Worm (Caenorhabditis elegans) whole organism, midembryonic: ENCODE data around the gene T14B4.1.

Experiments
- T22C8.4 ChIP-seq: fragments of 200-800 bp; sonication (Bioruptor generic); IDR thresholded peaks from 2 replicates; pipeline ENCODE4 v1.3.6; 2022; ENCODE audit warnings: missing genetic modification characterization, missing compliant biosample characterization
- cog-1 ChIP-seq: sonication (generic microtip); optimal IDR thresholded peaks from 2 replicates; lab custom pipeline; 2016; ENCODE audit warnings: missing genetic modification characterization, missing compliant biosample characterization
- flt-1 ChIP-seq: fragments of 200-800 bp; sonication (Bioruptor generic); IDR thresholded peaks from 2 replicates; pipeline ENCODE4 v1.3.6; 2022; ENCODE audit warnings: missing genetic modification characterization, missing compliant biosample characterization
- klf-2 ChIP-seq: fragments of 200-800 bp; sonication (Bioruptor generic); conservative IDR thresholded peaks from 2 replicates; pipeline ENCODE4 v1.3.6; 2022; ENCODE audit warnings: missing genetic modification reagents, missing genetic modification characterization, missing compliant biosample characterization
- med-1 ChIP-seq: sonication (generic microtip); optimal IDR thresholded peaks from 2 replicates; lab custom pipeline; 2017; ENCODE audit warnings: missing genetic modification characterization, mild to moderate bottlenecking, missing compliant biosample characterization, antibody characterized with exemption, missing genetic modification reagents; ENCODE audit not compliant: insufficient read depth
- ref-1 ChIP-seq: fragments of 200-800 bp; sonication (Bioruptor generic); conservative IDR thresholded peaks from 2 replicates; pipeline ENCODE4 v1.3.6; 2022; ENCODE audit warnings: missing genetic modification reagents, missing genetic modification characterization, missing compliant biosample characterization
- tab-1 ChIP-seq: fragments of 200-800 bp; sonication (Bioruptor generic); IDR thresholded peaks from 2 replicates; pipeline ENCODE4 v1.3.6; 2022; ENCODE audit warnings: missing genetic modification characterization, missing compliant biosample characterization
- ztf-23 ChIP-seq: fragments of 200-800 bp; sonication (Bioruptor generic); IDR thresholded peaks from 2 replicates; pipeline ENCODE4 v1.3.6; 2022; ENCODE audit warnings: missing genetic modification reagents, missing genetic modification characterization, missing compliant biosample characterization
- ztf-29 ChIP-seq: fragments of 200-800 bp; sonication (Bioruptor generic); IDR thresholded peaks from 2 replicates; pipeline ENCODE4 v1.3.6; 2022; ENCODE audit warnings: missing genetic modification reagents, missing genetic modification characterization, missing compliant biosample characterization

DNA sequence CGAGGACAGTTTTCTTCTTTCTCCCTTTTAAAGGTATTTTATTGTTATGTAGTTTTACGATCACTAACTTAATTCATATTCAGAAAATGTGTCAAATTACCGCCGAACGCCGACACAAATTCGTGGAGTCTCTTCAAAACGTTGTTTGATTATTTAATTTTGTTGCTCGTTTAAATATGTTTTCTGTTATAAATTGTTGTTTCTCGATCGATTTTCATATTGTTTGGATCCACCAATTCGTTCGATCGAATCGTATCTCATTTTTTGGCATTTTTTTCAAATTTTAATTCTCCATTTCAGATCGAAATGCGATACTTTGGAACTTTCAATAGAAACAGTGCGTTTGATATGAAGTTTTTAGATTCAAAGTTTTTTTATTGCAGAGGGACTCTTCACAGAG is 5.9 kb downstream of the T14B4.1 start, which contains the start of gene F41G3.6:
- TF ChIP-seq ztf-23 (GFP tag; lab: Robert Waterston, UW) (no peak), T22C8.4 (GFP tag; lab: Robert Waterston, UW) (no peak), cog-1 (tag; lab: Kevin White, UChicago) (no peak), ztf-29 (GFP tag; lab: Robert Waterston, UW) (no peak), tab-1 (GFP tag; lab: Robert Waterston, UW) (no peak), klf-2 (no peak), med-1 (GFP tag; lab: Kevin White, UChicago) (no peak), ref-1 (GFP tag; lab: Robert Waterston, UW) (no peak), flt-1 (GFP tag; lab: Robert Waterston, UW) (no peak)
